Fruit fly (Drosophila melanogaster) whole organism, prepupa: ENCODE results near the gene CG18581.

Experiments
- Blimp-1 ChIP-seq: fragments of 200-800 bp; sonication (Bioruptor generic); optimal IDR thresholded peaks from 3 replicates; lab custom pipeline; 2017; ENCODE audit warnings: missing biosample characterization, missing genetic modification characterization, mild to moderate bottlenecking, moderate library complexity, missing genetic modification reagents
- CG10669 ChIP-seq: fragments of 200-800 bp; sonication (Bioruptor generic); optimal IDR thresholded peaks from 3 replicates; lab custom pipeline; 2018; ENCODE audit warnings: missing biosample characterization, mild to moderate bottlenecking, missing genetic modification characterization, moderate library complexity
- CG11294 ChIP-seq: fragments of 200-800 bp; sonication (Bioruptor generic); IDR thresholded peaks from 2 replicates; pipeline ENCODE4 v1.3.6; 2022; ENCODE audit warnings: missing biosample characterization, missing genetic modification characterization
- CG11762 ChIP-seq: fragments of 200-800 bp; sonication (Bioruptor generic); optimal IDR thresholded peaks from 3 replicates; lab custom pipeline; 2016; ENCODE audit warnings: missing biosample characterization, missing genetic modification characterization; ENCODE audit not compliant: insufficient read depth
- CG11902 ChIP-seq: fragments of 200-800 bp; sonication (Bioruptor generic); optimal IDR thresholded peaks from 3 replicates; lab custom pipeline; 2016; ENCODE audit warnings: missing biosample characterization, missing genetic modification characterization
- CG15336 ChIP-seq: fragments of 200-800 bp; sonication (Bioruptor generic); IDR thresholded peaks from 2 replicates; pipeline ENCODE4 v1.3.6; 2022; ENCODE audit warnings: missing biosample characterization, missing genetic modification characterization
- CG3032 ChIP-seq: fragments of 200-800 bp; optimal IDR thresholded peaks from 2 replicates; lab custom pipeline; 2019; ENCODE audit warnings: missing biosample characterization, mild to moderate bottlenecking, missing genetic modification characterization, moderate library complexity
- CG31627 ChIP-seq: fragments of 200-800 bp; sonication (Bioruptor generic); optimal IDR thresholded peaks from 3 replicates; lab custom pipeline; 2016; ENCODE audit warnings: missing biosample characterization, missing genetic modification characterization
- CG3919 ChIP-seq: fragments of 200-800 bp; sonication (Bioruptor generic); optimal IDR thresholded peaks from 3 replicates; lab custom pipeline; 2016; ENCODE audit warnings: missing biosample characterization, missing genetic modification characterization
- CG4318 ChIP-seq: fragments of 200-800 bp; sonication (Bioruptor generic); optimal IDR thresholded peaks from 3 replicates; lab custom pipeline; 2017; ENCODE audit warnings: missing biosample characterization, mild to moderate bottlenecking, missing genetic modification characterization
- CG6163 ChIP-seq: fragments of 200-800 bp; sonication (Bioruptor generic); IDR thresholded peaks from 3 replicates; pipeline ENCODE4 v1.3.6; 2022; ENCODE audit warnings: missing biosample characterization, missing genetic modification characterization
- CG6276 ChIP-seq: fragments of 200-800 bp; sonication (Bioruptor generic); optimal IDR thresholded peaks from 2 replicates; lab custom pipeline; 2017; ENCODE audit warnings: missing biosample characterization, mild to moderate bottlenecking, missing genetic modification characterization
- CG6792 ChIP-seq: fragments of 200-800 bp; sonication (Bioruptor generic); optimal IDR thresholded peaks from 3 replicates; lab custom pipeline; 2016; ENCODE audit warnings: missing biosample characterization, missing genetic modification characterization
- CG6808 ChIP-seq: fragments of 200-800 bp; sonication (Bioruptor generic); optimal IDR thresholded peaks from 3 replicates; lab custom pipeline; 2017; ENCODE audit warnings: missing biosample characterization, missing genetic modification characterization, mild to moderate bottlenecking, moderate library complexity, missing genetic modification reagents
- CG7368 ChIP-seq: fragments of 200-800 bp; sonication (Bioruptor generic); optimal IDR thresholded peaks from 3 replicates; lab custom pipeline; 2016; ENCODE audit warnings: missing biosample characterization, missing genetic modification characterization
- CG8319 ChIP-seq: fragments of 200-800 bp; sonication (Bioruptor generic); optimal IDR thresholded peaks from 3 replicates; lab custom pipeline; 2016; ENCODE audit warnings: missing biosample characterization, missing genetic modification characterization
- Eip75B ChIP-seq: fragments of 200-800 bp; sonication (Bioruptor generic); optimal IDR thresholded peaks from 3 replicates; lab custom pipeline; 2016; ENCODE audit warnings: missing biosample characterization, missing genetic modification characterization
- Eip78C ChIP-seq: fragments of 200-800 bp; sonication (Bioruptor generic); peaks from one replicate; lab custom pipeline; 2016; ENCODE audit warnings: missing biosample characterization, missing genetic modification characterization
- Eip93F ChIP-seq: fragments of 200-800 bp; sonication (Bioruptor generic); optimal IDR thresholded peaks from 2 replicates; lab custom pipeline; 2016; ENCODE audit warnings: missing biosample characterization, mild to moderate bottlenecking, missing genetic modification characterization
- Ets21C ChIP-seq: fragments of 200-800 bp; sonication (Bioruptor generic); optimal IDR thresholded peaks from 3 replicates; lab custom pipeline; 2016; ENCODE audit warnings: missing biosample characterization, missing genetic modification characterization
- Gug ChIP-seq: fragments of 200-800 bp; sonication (Bioruptor generic); IDR thresholded peaks from 2 replicates; pipeline ENCODE4 v1.3.6; 2022; ENCODE audit warnings: missing biosample characterization, missing genetic modification characterization
- Hr39 ChIP-seq: fragments of 200-800 bp; sonication (Bioruptor generic); optimal IDR thresholded peaks from 2 replicates; lab custom pipeline; 2016; ENCODE audit warnings: missing biosample characterization, missing genetic modification characterization
- Met ChIP-seq: fragments of 200-800 bp; sonication (Bioruptor generic); optimal IDR thresholded peaks from 3 replicates; lab custom pipeline; 2016; ENCODE audit warnings: missing biosample characterization, missing genetic modification characterization
- OdsH ChIP-seq: fragments of 200-800 bp; sonication (Bioruptor generic); optimal IDR thresholded peaks from 3 replicates; lab custom pipeline; 2016; ENCODE audit warnings: missing biosample characterization, missing genetic modification characterization
- Smox ChIP-seq: fragments of 200-800 bp; sonication (Bioruptor generic); optimal IDR thresholded peaks from 3 replicates; lab custom pipeline; 2016; ENCODE audit warnings: missing biosample characterization, missing genetic modification characterization
- Sox102F ChIP-seq: fragments of 200-800 bp; sonication (Bioruptor generic); optimal IDR thresholded peaks from 2 replicates; lab custom pipeline; 2016; ENCODE audit warnings: missing biosample characterization, mild to moderate bottlenecking, missing genetic modification characterization
- Sox14 ChIP-seq: fragments of 200-800 bp; sonication (Bioruptor generic); optimal IDR thresholded peaks from 3 replicates; lab custom pipeline; 2016; ENCODE audit warnings: missing biosample characterization, missing genetic modification characterization
- dac ChIP-seq: fragments of 200-800 bp; sonication (Bioruptor generic); optimal IDR thresholded peaks from 2 replicates; lab custom pipeline; 2017; ENCODE audit warnings: missing biosample characterization, mild to moderate bottlenecking, missing genetic modification characterization
- esn ChIP-seq: fragments of 200-800 bp; sonication (Bioruptor generic); optimal IDR thresholded peaks from 2 replicates; lab custom pipeline; 2016; ENCODE audit warnings: missing biosample characterization, mild to moderate bottlenecking, missing genetic modification characterization, moderate library complexity
- fd59A ChIP-seq: fragments of 200-800 bp; sonication (Bioruptor generic); optimal IDR thresholded peaks from 2 replicates; lab custom pipeline; 2017; ENCODE audit warnings: missing biosample characterization, mild to moderate bottlenecking, missing genetic modification characterization, missing genetic modification reagents
- fd85E ChIP-seq: fragments of 200-800 bp; sonication (Bioruptor generic); optimal IDR thresholded peaks from 3 replicates; lab custom pipeline; 2016; ENCODE audit warnings: missing biosample characterization, missing genetic modification characterization
- fkh ChIP-seq: fragments of 200-800 bp; sonication (Bioruptor generic); optimal IDR thresholded peaks from 3 replicates; lab custom pipeline; 2017; ENCODE audit warnings: missing biosample characterization, mild to moderate bottlenecking, missing genetic modification characterization, moderate library complexity
- net ChIP-seq: fragments of 200-800 bp; sonication (Bioruptor generic); optimal IDR thresholded peaks from 3 replicates; lab custom pipeline; 2016; ENCODE audit warnings: missing biosample characterization, missing genetic modification characterization
- spab ChIP-seq: fragments of 200-800 bp; sonication (Bioruptor generic); optimal IDR thresholded peaks from 2 replicates; lab custom pipeline; 2017; ENCODE audit warnings: missing biosample characterization, mild to moderate bottlenecking, missing genetic modification characterization, missing genetic modification reagents
- svp ChIP-seq: fragments of 200-800 bp; sonication (Bioruptor generic); peaks from one replicate; lab custom pipeline; 2016; ENCODE audit warnings: missing biosample characterization, missing genetic modification characterization
- topi ChIP-seq: fragments of 200-800 bp; sonication (Bioruptor generic); optimal IDR thresholded peaks from 3 replicates; lab custom pipeline; 2016; ENCODE audit warnings: missing biosample characterization, missing genetic modification characterization
- vri ChIP-seq: fragments of 200-800 bp; sonication (Bioruptor generic); optimal IDR thresholded peaks from 3 replicates; lab custom pipeline; 2016; ENCODE audit warnings: missing biosample characterization, mild to moderate bottlenecking, missing genetic modification characterization

Gene CG18581

DNA sequence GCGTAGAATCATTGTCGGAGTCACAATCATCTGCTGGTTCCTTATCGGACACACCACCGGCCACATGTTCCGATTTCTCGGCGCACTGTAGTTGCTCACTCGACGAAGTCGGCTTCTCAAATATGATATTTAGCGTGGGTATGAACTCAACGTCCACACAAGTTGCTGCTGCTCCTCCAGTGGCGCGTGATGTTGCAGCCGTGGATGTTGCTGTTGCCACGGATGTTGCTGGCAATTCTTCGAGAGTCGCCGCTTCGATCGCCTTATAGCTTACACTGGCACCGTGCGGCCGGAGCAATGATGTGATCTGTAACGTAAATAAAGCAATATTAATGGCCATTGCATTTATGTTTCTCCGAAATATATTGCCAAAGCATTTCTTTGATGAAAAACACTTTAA, 34.3 kb upstream of the CG18581 start:
- TF ChIP-seq CG15336 (GFP tag; lab: Robert Waterston, UW), result no peak
- no peak for TF ChIP-seq CG7368 (GFP tag; lab: Kevin White, UChicago)
- no peak for TF ChIP-seq dac
- no peak for TF ChIP-seq CG4318
- no peak for TF ChIP-seq spab (GFP tag; lab: Kevin White, UChicago)
- no peak for TF ChIP-seq Smox (GFP tag; lab: Kevin White, UChicago)
- no peak for TF ChIP-seq Hr39 (GFP tag; lab: Kevin White, UChicago)
- TF ChIP-seq net (GFP tag; lab: Kevin White, UChicago), result no peak
- TF ChIP-seq vri (GFP tag; lab: Kevin White, UChicago), result no peak
- no peak for TF ChIP-seq Eip93F

DNA sequence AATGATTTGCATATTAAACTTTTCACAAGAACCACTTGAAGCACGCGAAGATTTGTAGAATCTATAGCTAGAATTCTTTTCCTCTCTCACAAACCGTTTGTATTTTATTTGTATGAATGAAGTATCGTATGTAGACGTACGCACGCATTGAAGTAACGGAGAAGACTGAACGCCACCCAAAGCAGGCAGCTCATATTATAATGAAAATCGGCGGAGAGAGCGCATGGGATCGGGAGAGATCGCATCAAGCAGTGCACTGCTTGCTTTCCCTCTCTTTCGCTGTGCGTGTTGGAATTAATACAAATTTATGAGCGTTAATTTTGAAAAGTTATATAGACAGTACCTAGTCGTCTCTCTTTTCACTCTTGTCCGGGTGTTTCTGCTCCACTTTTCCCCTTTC, 29.3 kb upstream of the CG18581 start:
- TF ChIP-seq CG6163 (0 out of 3 replicates have a peak, but pooled peaks have one; percentile 20), CG3919 (GFP tag; lab: Kevin White, UChicago) (peak; percentile 12), topi (GFP tag; lab: Kevin White, UChicago) (no peak)
- TF ChIP-seq, all 60 proteins: peak for 2

DNA sequence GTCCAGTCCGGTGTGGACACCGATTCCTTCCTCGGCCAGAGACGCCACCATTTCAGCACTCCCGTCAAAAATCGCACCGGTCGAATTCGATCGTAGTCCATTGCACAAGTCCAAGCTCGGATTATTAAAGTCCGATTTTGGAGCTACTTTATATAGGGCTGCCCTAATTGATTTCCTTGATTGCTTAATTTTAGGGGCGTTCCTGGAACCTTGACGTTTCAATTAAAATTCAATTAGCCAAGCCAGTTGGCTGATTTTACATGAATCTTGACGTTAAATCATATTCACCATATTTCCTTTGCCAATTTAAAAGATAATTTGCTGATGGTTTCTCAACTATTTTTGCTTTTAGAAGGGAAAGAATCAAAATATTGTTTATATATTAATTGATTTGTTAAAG, 28.3 kb upstream of the CG18581 start, which contains the start of gene Or71a:
Or71a (minus strand) TSS at position 101 of the 400 bp plus-strand sequence.
- no peak for TF ChIP-seq Met (GFP tag; lab: Kevin White, UChicago)
- no peak for TF ChIP-seq Gug (GFP tag; lab: Robert Waterston, UW)

DNA sequence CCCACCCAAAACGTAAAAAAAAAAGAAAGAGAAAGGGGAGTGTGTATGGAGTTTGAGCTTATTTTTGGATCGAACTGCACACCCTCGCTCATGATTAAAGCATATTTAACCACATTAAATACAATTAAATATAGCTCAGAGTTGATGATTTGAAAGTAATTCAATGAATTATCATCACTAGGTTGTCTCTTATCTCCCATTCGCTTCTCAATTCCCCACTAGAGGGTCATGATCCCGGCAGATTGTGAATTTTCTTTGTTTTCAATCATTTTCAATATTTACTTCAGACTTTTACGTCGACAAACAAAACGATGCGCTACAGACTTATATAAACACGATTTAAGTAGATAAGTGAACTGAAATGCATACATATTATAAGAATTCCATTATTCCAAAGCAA, 26.4 kb upstream of the CG18581 start:
- peak; percentile 29 for TF ChIP-seq Sox14
- TF ChIP-seq svp, result peak; percentile 96
- peak; percentile 51 for TF ChIP-seq CG6276 (GFP tag; lab: Kevin White, UChicago)
- TF ChIP-seq Eip78C (GFP tag; lab: Kevin White, UChicago), result peak; percentile 37
- no peak for TF ChIP-seq OdsH (GFP tag; lab: Kevin White, UChicago)
- TF ChIP-seq Ets21C, result no peak
- no peak for TF ChIP-seq Blimp-1 (GFP tag; lab: Kevin White, UChicago)

DNA sequence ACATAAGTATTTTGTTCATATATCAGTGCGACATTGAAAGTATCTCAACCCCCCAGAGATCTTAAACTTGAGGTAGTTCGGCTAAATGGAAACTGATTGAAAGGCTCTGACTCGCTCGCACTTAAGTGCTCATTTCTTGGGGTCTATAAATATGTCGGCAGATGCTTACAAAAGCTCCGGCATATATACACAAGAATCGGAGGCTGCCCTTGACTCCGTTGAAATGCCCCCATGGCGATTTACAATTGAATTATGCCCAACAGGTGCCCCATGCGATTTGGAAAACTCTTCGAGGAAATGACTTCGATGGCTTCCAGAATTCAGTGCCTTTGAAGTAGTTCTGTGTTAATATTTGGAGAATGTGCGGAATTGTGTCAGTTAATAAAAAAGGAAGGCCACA, 23.7 kb upstream of the CG18581 start:
- TF ChIP-seq CG11902 (GFP tag; lab: Kevin White, UChicago), result no peak
- no peak for TF ChIP-seq net (GFP tag; lab: Kevin White, UChicago)
- TF ChIP-seq Sox102F (GFP tag; lab: Kevin White, UChicago), result no peak
- no peak for TF ChIP-seq CG31627
- TF ChIP-seq CG11294 (GFP tag; lab: Robert Waterston, UW), result no peak
- no peak for TF ChIP-seq CG3032 (tag; lab: Kevin White, UChicago)
- no peak for TF ChIP-seq fd59A (GFP tag; lab: Kevin White, UChicago)
- TF ChIP-seq Gug (GFP tag; lab: Robert Waterston, UW), result no peak
- TF ChIP-seq, all 60 proteins: peak for 0

DNA sequence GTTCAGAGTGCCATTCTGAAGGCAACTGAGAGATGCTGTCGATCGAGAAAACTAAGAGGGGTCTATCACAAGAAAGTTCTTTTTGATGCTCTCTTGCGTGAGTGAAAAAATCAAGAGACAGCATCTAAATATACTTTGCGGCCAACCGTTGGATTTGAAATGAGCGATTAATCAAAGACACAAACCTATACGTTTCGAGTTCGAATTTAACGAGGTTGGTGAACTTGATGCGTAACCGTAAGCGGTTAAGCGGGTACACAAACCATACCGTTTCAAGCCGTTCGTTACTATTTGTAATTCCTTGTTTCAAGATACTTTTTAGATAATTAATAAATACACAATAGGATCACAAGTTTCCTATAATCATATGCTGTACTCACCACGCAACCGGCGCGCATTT, 22.1 kb upstream of the CG18581 start:
- TF ChIP-seq CG11762 (GFP tag; lab: Kevin White, UChicago) (no peak), Blimp-1 (GFP tag; lab: Kevin White, UChicago) (no peak), esn (no peak), CG6808 (GFP tag; lab: Kevin White, UChicago) (no peak), CG10669 (GFP tag; lab: Kevin White, UChicago) (no peak), CG6792 (GFP tag; lab: Kevin White, UChicago) (no peak), CG8319 (no peak), CG3032 (tag; lab: Kevin White, UChicago) (no peak), fkh (no peak), spab (GFP tag; lab: Kevin White, UChicago) (no peak), fd59A (GFP tag; lab: Kevin White, UChicago) (no peak), OdsH (GFP tag; lab: Kevin White, UChicago) (no peak), Eip75B (GFP tag; lab: Kevin White, UChicago) (no peak), fd85E (GFP tag; lab: Kevin White, UChicago) (no peak)
- TF ChIP-seq, all 60 proteins: peak for 0
